Fruit fly (Drosophila melanogaster): ENCODE data around the gene Or19b.
"Not testable (repeated sequence)": the region's sequence is repeated elsewhere in the genome, so short reads cannot be mapped to it uniquely, and the experiment has no call there.

Or19b gene

dm6 chrX:20139493-20139892 is 45.3 kb downstream of the Or19b start, which contains the start of gene CG42583:
Gene CG42583, plus strand, starts transcription at chrX:20139793.
- TF ChIP-seq CG8301 (tag; optimal IDR thresholded peaks at IDR 0.05) (no peak), CG14655 (GFP tag; optimal IDR thresholded peaks at IDR 0.05) (no peak), Pif1A (GFP tag; optimal IDR thresholded peaks at IDR 0.05) (no peak), CG32121 (GFP tag; IDR thresholded peaks at IDR 0.05) (no peak), CG4496 (GFP tag; IDR thresholded peaks at IDR 0.05) (no peak), EcR (GFP tag; optimal IDR thresholded peaks at IDR 0.05) (no peak), Pif1B (GFP tag; optimal IDR thresholded peaks at IDR 0.05) (no peak), fd96Ca (GFP tag; IDR thresholded peaks at IDR 0.05) (no peak), CG15710 (tag; optimal IDR thresholded peaks at IDR 0.05) (no peak), Snoo (tag; optimal IDR thresholded peaks at IDR 0.05) (no peak), CG10348 (GFP tag; IDR thresholded peaks at IDR 0.05) (no peak), rn (GFP tag; IDR thresholded peaks at IDR 0.05) (no peak)

dm6 chrX:20140710-20141109 is 46.5 kb downstream of the Or19b start, which contains the start of gene CG34332:
Gene CG34332, plus strand, starts transcription at chrX:20141010.
- TF ChIP-seq Pif1A (GFP tag; optimal IDR thresholded peaks at IDR 0.05), result no peak
- no peak for TF ChIP-seq CG34367 (tag; optimal IDR thresholded peaks at IDR 0.05)
- no peak for TF ChIP-seq gl (tag; optimal IDR thresholded peaks at IDR 0.05)
- no peak for TF ChIP-seq CG8301 (tag; optimal IDR thresholded peaks at IDR 0.05)
- no peak for TF ChIP-seq D1 (tag; optimal IDR thresholded peaks at IDR 0.05)
- no peak for TF ChIP-seq CG12605 (GFP tag; IDR thresholded peaks at IDR 0.05)

- TF ChIP-seq CG8301 (tag; optimal IDR thresholded peaks at IDR 0.05); CG14655 (GFP tag; optimal IDR thresholded peaks at IDR 0.05); Snoo (tag; optimal IDR thresholded peaks at IDR 0.05): not testable (repeated sequence)
These were observed 48.9 kb downstream of the Or19b start, which contains the start of gene Or19a for dm6 chrX:20143088-20143487. Gene Or19a, minus strand, starts transcription at chrX:20143188.

Data from whole organism, pupa.